Worm (Caenorhabditis elegans) whole organism, L1 larva: ENCODE data around the gene F36H5.14.

Experiments used
- C34B4.2 ChIP-seq: sonication (generic microtip); optimal IDR thresholded peaks from 2 replicates; lab custom pipeline; 2017; ENCODE audit warnings: mild to moderate bottlenecking, missing genetic modification characterization, missing compliant biosample characterization
- F16B12.6 ChIP-seq: fragments of 150-350 bp; optimal IDR thresholded peaks from 2 replicates; lab custom pipeline; 2014; ENCODE audit warnings: missing biosample characterization, missing genetic modification characterization
- Y116A8C.19 ChIP-seq: sonication (generic microtip); optimal IDR thresholded peaks from 2 replicates; lab custom pipeline; 2016; ENCODE audit warnings: missing compliant biosample characterization, missing genetic modification characterization, borderline replicate concordance
- aha-1 ChIP-seq: fragments of 150-350 bp; optimal IDR thresholded peaks from 2 replicates; lab custom pipeline; 2014; ENCODE audit warnings: missing biosample characterization, missing genetic modification characterization
- alr-1 ChIP-seq: fragments of 200-800 bp; sonication (Bioruptor generic); optimal IDR thresholded peaks from 2 replicates; lab custom pipeline; 2018; ENCODE audit warnings: borderline replicate concordance, mild to moderate bottlenecking, missing genetic modification characterization, missing compliant biosample characterization
- ama-1 ChIP-seq: fragments of 150-350 bp; optimal IDR thresholded peaks from 2 replicates; lab custom pipeline; 2014
- blmp-1 ChIP-seq: fragments of 150-350 bp; optimal IDR thresholded peaks from 2 replicates; lab custom pipeline; 2014; ENCODE audit warnings: missing biosample characterization, missing genetic modification characterization
- ceh-63 ChIP-seq: fragments of 200-800 bp; sonication (Bioruptor generic); optimal IDR thresholded peaks from 2 replicates; lab custom pipeline; 2018; ENCODE audit warnings: mild to moderate bottlenecking, missing genetic modification characterization, missing compliant biosample characterization
- ceh-88 ChIP-seq: fragments of 200-800 bp; sonication (Bioruptor generic); IDR thresholded peaks from 2 replicates; pipeline ENCODE4 v1.3.6; 2022; ENCODE audit warnings: missing genetic modification characterization, missing compliant biosample characterization
- dpl-1 ChIP-seq, 3 experiments: fragments of 150-350 bp in 2 of 3; sonication (generic microtip) in 1 of 3; optimal IDR thresholded peaks; 2 replicates each; lab custom pipeline; 2014 to 2017; ENCODE audit warnings: missing biosample characterization in 3 of 3, missing genetic modification characterization in 3 of 3, missing genetic modification reagents in 3 of 3
- dsc-1 ChIP-seq: sonication (generic microtip); optimal IDR thresholded peaks from 2 replicates; lab custom pipeline; 2016; ENCODE audit warnings: mild to moderate bottlenecking, missing genetic modification characterization, missing compliant biosample characterization
- efl-1 ChIP-seq, 4 experiments: fragments of 150-350 bp; optimal IDR thresholded peaks in 3 of 4; peaks in 1 of 4; 1 replicate in 1 of 4; 2 replicates in 3 of 4; lab custom pipeline; 2014; ENCODE audit warnings: missing biosample characterization in 2 of 4, missing genetic modification characterization in 2 of 4, missing genetic modification reagents in 2 of 4
- elt-3 ChIP-seq, 6 experiments: fragments of 150-350 bp in 1 of 6; sonication (generic microtip); optimal IDR thresholded peaks; 2 replicates each; lab custom pipeline; 2017 to 2018; ENCODE audit warnings: missing biosample characterization in 6 of 6, missing genetic modification characterization in 6 of 6, inconsistent platforms in 1 of 6
- fkh-4 ChIP-seq: sonication (generic microtip); optimal IDR thresholded peaks from 2 replicates; lab custom pipeline; 2016; ENCODE audit warnings: missing compliant biosample characterization, missing genetic modification characterization, borderline replicate concordance
- fkh-8 ChIP-seq: sonication (generic microtip); optimal IDR thresholded peaks from 2 replicates; lab custom pipeline; 2016; ENCODE audit warnings: mild to moderate bottlenecking, missing genetic modification characterization, missing compliant biosample characterization
- isw-1 ChIP-seq: fragments of 200-800 bp; sonication (Bioruptor generic); IDR thresholded peaks from 2 replicates; pipeline ENCODE4 v1.3.6; 2022; ENCODE audit warnings: missing genetic modification characterization, missing compliant biosample characterization
- jun-1 ChIP-seq: fragments of 150-350 bp; optimal IDR thresholded peaks from 2 replicates; lab custom pipeline; 2014; ENCODE audit warnings: missing biosample characterization, missing genetic modification reagents, missing genetic modification characterization
- lin-14 ChIP-seq: fragments of 200-800 bp; sonication (Bioruptor generic); optimal IDR thresholded peaks from 2 replicates; lab custom pipeline; 2018; ENCODE audit warnings: mild to moderate bottlenecking, missing genetic modification characterization, moderate library complexity, missing compliant biosample characterization
- lin-35 ChIP-seq, 2 experiments: fragments of 150-350 bp; optimal IDR thresholded peaks; 2 replicates each; lab custom pipeline; 2014; ENCODE audit warnings: missing biosample characterization in 2 of 2, missing genetic modification characterization in 2 of 2, missing genetic modification reagents in 2 of 2
- mdl-1 ChIP-seq, 2 experiments: fragments of 150-350 bp; optimal IDR thresholded peaks; 2 replicates each; lab custom pipeline; 2014 to 2017; ENCODE audit warnings: missing biosample characterization in 2 of 2, missing genetic modification characterization in 2 of 2, inconsistent platforms in 1 of 2
- nhr-19 ChIP-seq: fragments of 200-800 bp; sonication (Bioruptor generic); conservative IDR thresholded peaks from 2 replicates; pipeline ENCODE4 v1.3.6; 2022; ENCODE audit warnings: missing genetic modification characterization, missing compliant biosample characterization
- nhr-28 ChIP-seq: fragments of 150-350 bp; optimal IDR thresholded peaks from 2 replicates; lab custom pipeline; 2014; ENCODE audit warnings: missing biosample characterization, missing genetic modification characterization
- nhr-47 ChIP-seq: sonication (generic microtip); optimal IDR thresholded peaks from 2 replicates; lab custom pipeline; 2016; ENCODE audit warnings: mild to moderate bottlenecking, missing genetic modification characterization, moderate library complexity, missing compliant biosample characterization
- nhr-76 ChIP-seq: sonication (generic microtip); optimal IDR thresholded peaks from 2 replicates; lab custom pipeline; 2017; ENCODE audit warnings: missing biosample characterization, missing genetic modification characterization
- nhr-77 ChIP-seq: fragments of 150-350 bp; optimal IDR thresholded peaks from 2 replicates; lab custom pipeline; 2014; ENCODE audit warnings: missing biosample characterization, missing genetic modification characterization
- pag-3 ChIP-seq: sonication (generic microtip); optimal IDR thresholded peaks from 2 replicates; lab custom pipeline; 2017; ENCODE audit warnings: missing genetic modification characterization, mild to moderate bottlenecking, missing compliant biosample characterization, antibody characterized with exemption, borderline replicate concordance; ENCODE audit not compliant: insufficient read depth
- rnt-1 ChIP-seq: sonication (generic microtip); optimal IDR thresholded peaks from 2 replicates; lab custom pipeline; 2016; ENCODE audit warnings: mild to moderate bottlenecking, missing genetic modification characterization, moderate library complexity, missing compliant biosample characterization
- sup-37 ChIP-seq: fragments of 200-800 bp; sonication (Bioruptor generic); optimal IDR thresholded peaks from 2 replicates; lab custom pipeline; 2018; ENCODE audit warnings: mild to moderate bottlenecking, missing genetic modification characterization, missing compliant biosample characterization
- swsn-7 ChIP-seq: sonication (generic microtip); optimal IDR thresholded peaks from 2 replicates; lab custom pipeline; 2016; ENCODE audit warnings: missing genetic modification characterization, missing compliant biosample characterization
- tbx-2 ChIP-seq: sonication (generic microtip); optimal IDR thresholded peaks from 2 replicates; lab custom pipeline; 2016; ENCODE audit warnings: missing genetic modification characterization, missing compliant biosample characterization
- tlp-1 ChIP-seq: fragments of 150-350 bp; optimal IDR thresholded peaks from 2 replicates; lab custom pipeline; 2014; ENCODE audit warnings: missing biosample characterization, missing genetic modification characterization
- unc-62 ChIP-seq: fragments of 150-350 bp; optimal IDR thresholded peaks from 2 replicates; lab custom pipeline; 2014; ENCODE audit warnings: missing biosample characterization, missing genetic modification reagents, missing genetic modification characterization
- unc-86 ChIP-seq: sonication (generic microtip); optimal IDR thresholded peaks from 2 replicates; lab custom pipeline; 2016; ENCODE audit warnings: missing genetic modification characterization, missing compliant biosample characterization

Gene F36H5.14

DNA sequence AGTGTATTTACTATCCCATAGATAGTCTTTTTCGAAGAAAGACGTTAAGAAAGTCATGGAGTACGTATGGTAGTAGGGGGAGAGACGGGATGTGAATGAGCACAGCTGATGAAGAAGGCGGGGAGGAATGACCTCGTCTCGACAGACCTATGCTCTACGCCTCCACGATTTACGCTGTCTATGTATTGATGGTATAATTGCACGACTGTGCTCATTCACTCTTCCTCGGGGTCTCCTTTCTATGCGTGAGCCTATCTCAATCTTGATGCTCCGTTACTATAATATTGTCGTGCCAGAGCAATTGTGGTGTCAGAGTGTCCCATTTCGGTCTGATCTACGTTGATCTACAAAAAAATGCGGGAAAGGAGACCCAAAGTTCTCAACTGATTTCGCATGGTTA, 10.9 kb downstream of the F36H5.14 start, which contains the start of gene C08F1.10:
TSS of gene C08F1.10 (minus strand) at position 101 of the 400 bp plus-strand sequence.
- TF ChIP-seq alr-1 (no peak), blmp-1 (no peak), jun-1 (tag; lab: Kevin White, UChicago) (no peak), fkh-4 (tag; lab: Kevin White, UChicago) (no peak), mdl-1 (tag; optimal IDR thresholded peaks at IDR 0.05; lab: Kevin White, UChicago) (no peak), ceh-63 (GFP tag; lab: Kevin White, UChicago) (no peak), nhr-76 (tag; lab: Kevin White, UChicago) (no peak)

DNA sequence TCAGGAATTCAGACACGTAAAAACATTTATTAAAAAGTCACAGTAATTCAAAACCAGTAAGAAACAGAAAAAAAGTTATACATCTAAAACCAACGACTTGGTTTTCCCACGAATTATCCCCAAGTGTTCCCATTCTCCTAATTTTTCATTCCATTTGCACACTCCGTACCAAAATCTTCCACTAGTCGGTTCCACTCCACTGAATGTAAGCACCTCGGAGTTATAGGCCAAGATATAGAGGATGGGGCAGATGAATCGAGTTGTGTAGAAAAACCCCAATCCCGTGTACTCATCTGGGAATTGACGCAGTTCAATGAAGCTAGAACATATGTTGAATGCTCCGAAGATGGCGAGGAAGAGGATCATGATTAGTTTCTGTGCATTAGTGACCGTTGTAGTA, 11.9 kb downstream of the F36H5.14 start:
- no peak for TF ChIP-seq sup-37
- TF ChIP-seq nhr-19 (GFP tag; lab: Robert Waterston, UW), result no peak
- no peak for TF ChIP-seq dsc-1 (tag; lab: Kevin White, UChicago)
- TF ChIP-seq pag-3 (tag; lab: Kevin White, UChicago), result no peak
- TF ChIP-seq F16B12.6, result no peak
- TF ChIP-seq isw-1 (GFP tag; lab: Robert Waterston, UW), result no peak
- no peak for TF ChIP-seq ama-1 (lab: Kevin White, UChicago)
- TF ChIP-seq nhr-28 (tag; lab: Kevin White, UChicago), result no peak
- no peak for TF ChIP-seq aha-1 (tag; lab: Kevin White, UChicago)
- TF ChIP-seq, all 84 proteins: peak for 0

DNA sequence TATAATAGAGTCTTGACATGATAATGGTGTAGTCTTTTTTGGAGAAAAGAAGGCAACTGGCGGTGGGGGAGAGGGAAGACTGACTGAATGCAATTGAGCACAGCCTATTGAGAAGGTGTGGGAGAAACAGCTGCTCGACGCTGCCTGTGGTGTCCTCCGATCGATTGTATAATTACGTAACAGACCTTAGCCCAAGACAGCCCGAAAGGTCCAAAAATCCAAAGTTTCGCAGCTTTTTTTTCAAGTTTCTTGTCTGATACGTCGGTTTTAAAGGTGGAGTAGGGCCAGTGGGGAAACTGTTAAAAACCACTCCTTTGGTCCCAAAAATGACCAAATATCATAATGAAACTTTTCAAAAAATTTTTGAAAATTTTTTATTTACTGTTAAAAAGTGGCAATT, 12.8 kb downstream of the F36H5.14 start, which contains the start of the genes C08F1.6 and fbxb-13:
TSS of gene C08F1.6 (minus strand) at position 101 of the 400 bp plus-strand sequence.
TSS of gene fbxb-13 (plus strand) at position 191 of the 400 bp plus-strand sequence.
- no peak for TF ChIP-seq nhr-77 (tag; lab: Kevin White, UChicago)
- TF ChIP-seq, all 84 proteins: peak for 0

DNA sequence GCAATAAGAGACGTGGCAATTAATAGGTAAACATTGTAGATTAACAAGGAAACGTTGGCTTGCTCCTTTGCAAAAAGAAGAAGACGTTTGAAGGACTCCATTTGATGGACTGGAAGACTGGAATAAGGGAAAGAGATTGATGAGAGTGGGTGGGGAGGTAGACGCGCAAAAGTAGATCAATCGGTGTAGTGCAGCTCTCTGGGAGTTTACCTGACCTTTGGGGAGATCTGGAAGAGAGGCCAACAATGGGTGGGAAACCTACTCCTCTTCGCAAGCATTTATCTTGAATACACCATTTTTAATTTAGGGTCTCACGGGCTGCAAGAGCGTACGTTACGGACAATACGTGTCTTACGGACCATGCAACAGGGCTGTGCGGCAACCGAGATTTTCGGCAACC, 31.0 kb downstream of the F36H5.14 start, which contains the start of gene C08F1.12:
TSS of gene C08F1.12 (minus strand) at position 101 of the 400 bp plus-strand sequence.
- TF ChIP-seq tlp-1 (tag; lab: Kevin White, UChicago) (no peak), pag-3 (tag; lab: Kevin White, UChicago) (no peak), Y116A8C.19 (tag; lab: Kevin White, UChicago) (no peak), rnt-1 (tag; lab: Kevin White, UChicago) (no peak), ceh-88 (GFP tag; lab: Robert Waterston, UW) (no peak), elt-3 (tag; optimal IDR thresholded peaks at IDR 0.05; lab: Kevin White, UChicago) (no peak), C34B4.2 (tag; lab: Kevin White, UChicago) (no peak), tbx-2 (tag; lab: Kevin White, UChicago) (no peak), nhr-28 (tag; lab: Kevin White, UChicago) (no peak)

DNA sequence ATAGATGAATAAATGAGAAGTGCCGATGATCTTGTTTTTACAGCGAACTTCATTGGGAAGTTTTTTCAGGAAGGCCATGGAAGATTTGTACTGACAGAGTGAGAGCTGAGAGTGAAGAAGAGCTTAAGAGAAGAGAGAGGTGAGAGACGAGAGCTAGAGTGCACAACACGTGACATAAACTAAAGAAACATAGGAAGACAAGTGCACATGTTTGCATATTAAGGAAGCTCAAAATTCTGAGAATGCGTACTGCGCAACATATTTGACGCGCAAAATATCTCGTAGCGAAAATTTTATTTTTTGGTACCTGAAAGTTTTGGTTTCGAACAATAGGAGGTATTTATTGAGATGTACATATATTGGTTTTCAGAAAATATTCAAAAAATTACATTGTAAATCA, 32.9 kb downstream of the F36H5.14 start, which contains the start of gene C08F1.8:
TSS of gene C08F1.8 (minus strand) at position 101 of the 400 bp plus-strand sequence.
- TF ChIP-seq unc-86 (tag; lab: Kevin White, UChicago), result peak; percentile 52
- no peak for TF ChIP-seq unc-62
- TF ChIP-seq nhr-77 (tag; lab: Kevin White, UChicago), result no peak
- peak; percentile 4 to 38 for TF ChIP-seq efl-1 (optimal IDR thresholded peaks at IDR 0.05; lab: Kevin White, UChicago)
- TF ChIP-seq efl-1 (GFP tag; optimal IDR thresholded peaks at IDR 0.05 in 1 of 2; lab: Kevin White, UChicago), result peak in 1 of 2 experiments; percentile 29
- no peak for TF ChIP-seq C34B4.2 (tag; lab: Kevin White, UChicago)
- peak in 1 of 2 experiments; percentile 8 for TF ChIP-seq lin-35 (GFP tag; optimal IDR thresholded peaks at IDR 0.05; lab: Kevin White, UChicago)
- TF ChIP-seq fkh-8 (tag; lab: Kevin White, UChicago), result peak; percentile 24
- no peak for TF ChIP-seq aha-1 (tag; lab: Kevin White, UChicago)
- TF ChIP-seq dsc-1 (tag; lab: Kevin White, UChicago), result peak; percentile 4
- peak; percentile 29 for TF ChIP-seq lin-14 (GFP tag; lab: Kevin White, UChicago)
- no peak for TF ChIP-seq nhr-47 (tag; lab: Kevin White, UChicago)
- TF ChIP-seq swsn-7 (tag; lab: Kevin White, UChicago), result no peak
- TF ChIP-seq jun-1 (tag; lab: Kevin White, UChicago), result no peak
- peak in 1 of 3 experiments; percentile 37 for TF ChIP-seq dpl-1 (GFP tag; optimal IDR thresholded peaks at IDR 0.05; lab: Kevin White, UChicago)
- TF ChIP-seq F16B12.6, result peak; percentile 31
